Worm (Caenorhabditis elegans) whole organism, L2 larva: ENCODE data around the gene ZK105.12.

Experiments used
- R02D3.7 ChIP-seq: fragments of 150-350 bp; optimal IDR thresholded peaks from 2 replicates; lab custom pipeline; 2014; ENCODE audit warnings: missing biosample characterization, missing genetic modification characterization
- ZK546.5 ChIP-seq: sonication (generic microtip); optimal IDR thresholded peaks from 2 replicates; lab custom pipeline; 2017; ENCODE audit warnings: missing biosample characterization, missing genetic modification characterization
- alr-1 ChIP-seq: fragments of 150-350 bp; optimal IDR thresholded peaks from 2 replicates; lab custom pipeline; 2014; ENCODE audit warnings: missing biosample characterization, missing genetic modification characterization
- ama-1 ChIP-seq: fragments of 150-350 bp; optimal IDR thresholded peaks from 2 replicates; lab custom pipeline; 2018; ENCODE audit warnings: inconsistent platforms
- ceh-82 ChIP-seq: fragments of 150-350 bp; optimal IDR thresholded peaks from 2 replicates; lab custom pipeline; 2014; ENCODE audit warnings: missing biosample characterization, missing genetic modification characterization
- crh-2 ChIP-seq: sonication (generic microtip); optimal IDR thresholded peaks from 2 replicates; lab custom pipeline; 2017; ENCODE audit warnings: missing biosample characterization, missing genetic modification characterization
- dmd-4 ChIP-seq: sonication (generic microtip); optimal IDR thresholded peaks from 2 replicates; lab custom pipeline; 2017; ENCODE audit warnings: missing biosample characterization, missing genetic modification characterization
- egl-27 ChIP-seq: sonication (generic microtip); optimal IDR thresholded peaks from 3 replicates; lab custom pipeline; 2017; ENCODE audit warnings: missing biosample characterization, missing genetic modification reagents, missing genetic modification characterization
- elt-1 ChIP-seq: fragments of 150-350 bp; optimal IDR thresholded peaks from 2 replicates; lab custom pipeline; 2014; ENCODE audit warnings: missing biosample characterization, missing genetic modification characterization
- elt-3 ChIP-seq: sonication (generic microtip); optimal IDR thresholded peaks from 2 replicates; lab custom pipeline; 2017; ENCODE audit warnings: missing biosample characterization, missing genetic modification characterization
- fos-1 ChIP-seq: fragments of 150-350 bp; optimal IDR thresholded peaks from 2 replicates; lab custom pipeline; 2014; ENCODE audit warnings: missing biosample characterization, missing genetic modification characterization
- gmeb-1 ChIP-seq: fragments of 150-350 bp; optimal IDR thresholded peaks from 2 replicates; lab custom pipeline; 2014; ENCODE audit warnings: missing biosample characterization, missing genetic modification characterization
- lin-11 ChIP-seq: fragments of 150-350 bp; sonication (generic microtip); optimal IDR thresholded peaks from 2 replicates; lab custom pipeline; 2014; ENCODE audit warnings: missing biosample characterization, missing genetic modification characterization, inconsistent platforms, mixed read lengths
- lin-13 ChIP-seq: fragments of 150-350 bp; optimal IDR thresholded peaks from 2 replicates; lab custom pipeline; 2014; ENCODE audit warnings: missing biosample characterization, missing genetic modification reagents, missing genetic modification characterization
- lsy-2 ChIP-seq, 2 experiments: fragments of 150-350 bp in 1 of 2; sonication (generic microtip) in 1 of 2; optimal IDR thresholded peaks; 2 replicates each; lab custom pipeline; 2014 to 2017; ENCODE audit warnings: missing biosample characterization in 2 of 2, missing genetic modification characterization in 2 of 2
- mab-5 ChIP-seq: fragments of 150-350 bp; optimal IDR thresholded peaks from 2 replicates; lab custom pipeline; 2014; ENCODE audit warnings: missing biosample characterization, missing genetic modification characterization
- mdl-1 ChIP-seq, 2 experiments: fragments of 150-350 bp in 1 of 2; sonication (generic microtip) in 1 of 2; optimal IDR thresholded peaks; 2 replicates each; lab custom pipeline; 2017; ENCODE audit warnings: missing biosample characterization in 2 of 2, missing genetic modification characterization in 2 of 2
- nhr-10 ChIP-seq: sonication (generic microtip); optimal IDR thresholded peaks from 2 replicates; lab custom pipeline; 2017; ENCODE audit warnings: missing biosample characterization, missing genetic modification characterization
- nhr-12 ChIP-seq: fragments of 150-350 bp; optimal IDR thresholded peaks from 2 replicates; lab custom pipeline; 2014; ENCODE audit warnings: missing biosample characterization, missing genetic modification characterization
- nhr-129 ChIP-seq: fragments of 150-350 bp; optimal IDR thresholded peaks from 2 replicates; lab custom pipeline; 2014; ENCODE audit warnings: missing biosample characterization, missing genetic modification characterization
- nhr-21 ChIP-seq: fragments of 150-350 bp; optimal IDR thresholded peaks from 2 replicates; lab custom pipeline; 2014; ENCODE audit warnings: missing biosample characterization, missing genetic modification characterization
- nhr-237 ChIP-seq: fragments of 150-350 bp; optimal IDR thresholded peaks from 2 replicates; lab custom pipeline; 2014; ENCODE audit warnings: missing biosample characterization, missing genetic modification characterization
- nhr-25 ChIP-seq: fragments of 150-350 bp; sonication (generic microtip); optimal IDR thresholded peaks from 3 replicates; lab custom pipeline; 2014; ENCODE audit warnings: missing biosample characterization, missing genetic modification characterization
- nhr-6 ChIP-seq: fragments of 150-350 bp; optimal IDR thresholded peaks from 2 replicates; lab custom pipeline; 2014; ENCODE audit warnings: missing biosample characterization, missing genetic modification characterization
- sem-4 ChIP-seq: fragments of 150-350 bp; optimal IDR thresholded peaks from 2 replicates; lab custom pipeline; 2014; ENCODE audit warnings: missing biosample characterization, missing genetic modification reagents, missing genetic modification characterization
- skn-1 ChIP-seq: sonication (generic microtip); optimal IDR thresholded peaks from 2 replicates; lab custom pipeline; 2017; ENCODE audit warnings: missing biosample characterization, missing genetic modification characterization
- sma-3 ChIP-seq: sonication (generic microtip); optimal IDR thresholded peaks from 2 replicates; lab custom pipeline; 2016; ENCODE audit warnings: missing genetic modification reagents, missing genetic modification characterization, missing compliant biosample characterization
- sma-9 ChIP-seq, 2 experiments: fragments of 150-350 bp in 1 of 2; sonication (generic microtip) in 1 of 2; optimal IDR thresholded peaks; 2 replicates each; lab custom pipeline; 2014 to 2016; ENCODE audit warnings: missing genetic modification characterization in 2 of 2, mild to moderate bottlenecking in 1 of 2, missing biosample characterization in 1 of 2, missing compliant biosample characterization in 1 of 2, missing genetic modification reagents in 1 of 2, moderate library complexity in 1 of 2
- snpc-4 ChIP-seq: fragments of 150-350 bp; optimal IDR thresholded peaks from 2 replicates; lab custom pipeline; 2014; ENCODE audit warnings: missing biosample characterization, missing genetic modification characterization
- unc-39 ChIP-seq: fragments of 150-350 bp; optimal IDR thresholded peaks from 2 replicates; lab custom pipeline; 2014; ENCODE audit warnings: missing biosample characterization, missing genetic modification characterization
- unc-55 ChIP-seq: fragments of 150-350 bp; sonication (generic microtip); optimal IDR thresholded peaks from 3 replicates; lab custom pipeline; 2014; ENCODE audit warnings: missing biosample characterization, missing genetic modification reagents, missing genetic modification characterization
- zag-1 ChIP-seq: fragments of 150-350 bp; optimal IDR thresholded peaks from 2 replicates; lab custom pipeline; 2014; ENCODE audit warnings: missing biosample characterization, missing genetic modification characterization
- ztf-1 ChIP-seq: fragments of 200-800 bp; sonication (Bioruptor generic); conservative IDR thresholded peaks from 2 replicates; pipeline ENCODE4 v1.3.6; 2022; ENCODE audit warnings: missing genetic modification characterization, missing compliant biosample characterization
- ztf-4 ChIP-seq: fragments of 150-350 bp; optimal IDR thresholded peaks from 2 replicates; lab custom pipeline; 2014; ENCODE audit warnings: missing biosample characterization, missing genetic modification characterization

Gene ZK105.12

DNA sequence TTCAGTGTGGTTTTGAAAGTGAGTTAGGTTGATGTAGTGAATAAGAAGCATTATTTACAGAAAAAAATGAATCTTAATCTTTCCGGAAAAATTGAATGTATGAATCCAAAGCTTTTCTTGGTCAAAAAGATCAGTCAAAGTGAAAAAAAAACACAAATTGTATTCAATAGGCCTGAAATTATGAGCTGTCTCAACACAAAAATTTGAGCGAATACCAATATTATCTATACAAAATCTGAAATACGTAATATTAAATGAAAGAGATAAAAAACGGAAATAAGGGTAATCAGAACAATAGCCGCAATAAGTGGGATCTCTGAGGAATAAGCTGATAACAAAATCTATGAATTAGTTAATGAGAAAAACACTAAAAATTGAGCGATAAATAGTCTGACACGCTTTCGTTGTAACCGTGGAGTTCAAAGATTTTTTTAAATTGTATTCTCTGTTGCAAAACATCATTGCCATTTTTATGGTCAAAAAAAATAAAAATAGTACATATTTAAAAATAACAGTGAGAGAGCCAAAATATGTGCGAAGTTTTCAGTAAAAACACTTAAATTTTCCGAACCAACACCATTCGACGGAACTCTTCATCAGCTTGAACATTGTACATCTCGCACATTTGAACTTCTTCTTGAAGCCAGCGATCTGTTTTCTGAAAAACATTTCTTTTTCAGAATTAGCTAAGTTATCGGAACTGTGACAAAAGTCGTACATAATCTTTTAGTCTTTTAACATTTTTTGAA, 31.9 kb downstream of the ZK105.12 start, which contains the start of gene sre-11:
Gene sre-11, minus strand, starts transcription at position 51 of the 749 bp plus-strand sequence.
- no peak for TF ChIP-seq lin-11 (tag; lab: Kevin White, UChicago)
- TF ChIP-seq lsy-2 (tag; optimal IDR thresholded peaks at IDR 0.05; lab: Kevin White, UChicago), result no peak
- no peak for TF ChIP-seq sma-3
- TF ChIP-seq egl-27 (tag; lab: Kevin White, UChicago), result no peak
- no peak for TF ChIP-seq unc-55
- no peak for TF ChIP-seq fos-1 (tag; lab: Kevin White, UChicago)
- no peak for TF ChIP-seq mab-5
- TF ChIP-seq zag-1 (tag; lab: Kevin White, UChicago), result no peak
- no peak for TF ChIP-seq elt-1 (tag; lab: Kevin White, UChicago)
- no peak for TF ChIP-seq ceh-82 (tag; lab: Kevin White, UChicago)
- TF ChIP-seq nhr-21, result no peak
- no peak for TF ChIP-seq ama-1 (lab: Kevin White, UChicago)
- no peak for TF ChIP-seq nhr-129
- TF ChIP-seq R02D3.7, result no peak
- TF ChIP-seq dmd-4, result no peak
- TF ChIP-seq nhr-12 (tag; lab: Kevin White, UChicago), result no peak
- TF ChIP-seq crh-2, result no peak
- no peak for TF ChIP-seq nhr-237 (tag; lab: Kevin White, UChicago)
- TF ChIP-seq nhr-6 (tag; lab: Kevin White, UChicago), result no peak
- TF ChIP-seq, all 48 proteins: peak for 0

ce11 chrV:7681388-7681787, 34.5 kb downstream of the ZK105.12 start, which contains the start of gene cyp-33A1:
Gene cyp-33A1, minus strand, starts transcription at chrV:7681459.
- peak; percentile 30 for TF ChIP-seq crh-2
- TF ChIP-seq nhr-129, result peak; percentile 21
- peak; percentile 80 for TF ChIP-seq sma-9 (GFP tag; optimal IDR thresholded peaks at IDR 0.05; lab: Kevin White, UChicago)
- TF ChIP-seq sma-9 (tag; optimal IDR thresholded peaks at IDR 0.05; lab: Kevin White, UChicago), result no peak
- TF ChIP-seq nhr-25 (tag; lab: Kevin White, UChicago), result no peak
- no peak for TF ChIP-seq sma-3
- peak; percentile 34 for TF ChIP-seq fos-1 (tag; lab: Kevin White, UChicago)

DNA sequence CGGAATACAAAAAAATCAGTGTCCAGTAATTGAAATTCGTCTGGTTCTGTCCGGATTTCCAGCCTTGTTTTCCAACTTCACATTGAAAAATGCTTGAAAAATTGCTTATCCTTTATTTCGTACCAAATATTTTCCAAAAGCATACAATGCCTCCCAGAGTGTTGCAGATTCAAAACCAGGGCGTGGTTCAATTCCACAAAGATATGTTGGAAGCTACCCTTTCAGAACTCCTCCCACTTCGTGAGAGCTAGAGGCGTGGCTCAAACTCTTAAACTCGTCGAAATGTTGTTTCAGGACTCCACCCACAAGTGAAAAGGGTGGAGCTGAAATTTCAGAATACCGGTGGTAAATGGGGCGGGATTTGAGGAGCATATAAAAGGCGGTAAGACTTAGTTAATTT, 40.0 kb downstream of the ZK105.12 start, which contains the start of gene C12D5.3:
Gene C12D5.3, plus strand, starts transcription at position 301 of the 400 bp plus-strand sequence.
- no peak for TF ChIP-seq ztf-1 (GFP tag; lab: Robert Waterston, UW)
- no peak for TF ChIP-seq sma-3
- TF ChIP-seq elt-1 (tag; lab: Kevin White, UChicago), result no peak
- TF ChIP-seq nhr-237 (tag; lab: Kevin White, UChicago), result no peak
- no peak for TF ChIP-seq snpc-4 (tag; lab: Kevin White, UChicago)
- TF ChIP-seq sma-9 (GFP tag; optimal IDR thresholded peaks at IDR 0.05; lab: Kevin White, UChicago), result no peak
- TF ChIP-seq sma-9 (tag; optimal IDR thresholded peaks at IDR 0.05; lab: Kevin White, UChicago), result no peak
- TF ChIP-seq lin-11 (tag; lab: Kevin White, UChicago), result no peak
- no peak for TF ChIP-seq ztf-4 (tag; lab: Kevin White, UChicago)
- no peak for TF ChIP-seq unc-39 (tag; lab: Kevin White, UChicago)
- TF ChIP-seq mdl-1 (tag; optimal IDR thresholded peaks at IDR 0.05; lab: Kevin White, UChicago), result no peak
- no peak for TF ChIP-seq skn-1 (tag; lab: Kevin White, UChicago)
- no peak for TF ChIP-seq mab-5
- no peak for TF ChIP-seq ZK546.5 (tag; lab: Kevin White, UChicago)
- no peak for TF ChIP-seq dmd-4

DNA sequence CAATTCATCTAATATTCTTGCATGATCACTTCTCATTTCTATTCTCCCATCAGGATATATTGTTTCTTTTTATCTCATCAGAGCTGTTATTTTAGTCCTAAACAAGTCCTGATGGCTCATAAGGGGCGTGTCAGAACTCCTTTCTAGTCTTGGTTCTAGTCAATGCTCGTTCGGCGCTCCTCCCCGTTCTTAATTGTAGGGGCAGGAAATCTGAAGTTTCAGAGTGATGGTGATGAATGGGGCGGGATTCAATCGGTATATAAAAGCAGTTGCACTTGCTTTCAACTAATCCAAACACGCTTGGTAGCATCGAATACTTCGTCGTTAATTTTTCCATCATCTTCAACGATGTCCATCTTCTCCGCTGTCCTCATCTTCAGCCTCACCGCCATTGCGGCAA, 43.7 kb downstream of the ZK105.12 start, which contains the start of gene C12D5.4:
Gene C12D5.4, plus strand, starts transcription at position 301 of the 400 bp plus-strand sequence.
- TF ChIP-seq gmeb-1 (tag; lab: Kevin White, UChicago), result no peak
- TF ChIP-seq unc-55, result no peak
- no peak for TF ChIP-seq alr-1 (tag; lab: Kevin White, UChicago)
- TF ChIP-seq, all 48 proteins: peak for 0

- TF ChIP-seq ztf-1 (GFP tag; lab: Robert Waterston, UW) (no peak), nhr-129 (no peak), lin-11 (tag; lab: Kevin White, UChicago) (no peak), elt-3 (tag; lab: Kevin White, UChicago) (no peak), crh-2 (no peak), sma-9 (GFP tag; optimal IDR thresholded peaks at IDR 0.05; lab: Kevin White, UChicago) (no peak), sma-9 (tag; optimal IDR thresholded peaks at IDR 0.05; lab: Kevin White, UChicago) (no peak), nhr-10 (no peak), lin-13 (GFP tag; lab: Kevin White, UChicago) (no peak), nhr-6 (tag; lab: Kevin White, UChicago) (no peak), sem-4 (tag; lab: Kevin White, UChicago) (no peak), ceh-82 (tag; lab: Kevin White, UChicago) (no peak), zag-1 (tag; lab: Kevin White, UChicago) (no peak)
Measured at ce11 chrV:7667940-7668339, 48.0 kb downstream of the ZK105.12 start, which contains the start of gene C12D5.5. Gene C12D5.5, plus strand, starts transcription at chrV:7668240.
